Worm (Caenorhabditis elegans): ENCODE results near the gene F46C3.2.

Gene F46C3.2

DNA sequence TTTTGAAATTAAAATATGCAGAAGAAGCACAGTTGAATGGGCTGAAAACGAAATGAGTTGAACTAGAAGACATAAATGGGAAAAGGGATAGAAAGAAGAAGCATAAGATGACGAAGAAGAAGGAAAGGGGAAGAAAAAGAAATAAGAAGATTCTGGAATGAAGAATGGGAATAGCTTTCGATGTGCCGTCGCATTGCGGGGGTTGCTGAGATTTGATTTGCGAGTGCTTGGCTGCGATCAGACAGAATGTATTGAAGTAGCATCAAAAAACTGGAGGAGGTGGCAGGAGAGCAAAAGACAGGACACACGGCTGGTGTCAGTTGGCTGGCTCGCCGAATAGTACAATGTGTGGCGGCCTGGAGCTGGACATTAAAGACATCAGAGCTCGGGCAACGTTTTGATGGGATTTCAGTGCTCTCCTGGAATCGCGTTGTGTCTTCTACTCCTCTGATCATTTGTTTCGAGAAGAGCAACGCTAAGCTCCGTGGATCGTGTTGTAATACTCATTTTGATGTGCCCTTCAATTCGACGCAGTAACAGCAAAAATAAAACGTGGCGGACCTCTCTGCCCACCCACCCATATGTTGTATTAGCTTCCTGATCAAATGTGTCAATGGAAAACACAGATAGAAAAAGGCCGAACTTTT lies 39.3 kb downstream of the F46C3.2 start (continued):
- TF ChIP-seq lsy-2 (tag; optimal IDR thresholded peaks at IDR 0.05) = peak in 1 of 2 experiments; percentile 28
- no peak for TF ChIP-seq C04F5.9 (tag; optimal IDR thresholded peaks at IDR 0.05)
- TF ChIP-seq nhr-77 (tag; optimal IDR thresholded peaks at IDR 0.05) = no peak
- no peak for TF ChIP-seq zip-4 (GFP tag; optimal IDR thresholded peaks at IDR 0.05)
- no peak for TF ChIP-seq lin-39 (tag; optimal IDR thresholded peaks at IDR 0.05)
- peak; percentile 87 for TF ChIP-seq nhr-71 (tag; optimal IDR thresholded peaks at IDR 0.05)
- no peak for TF ChIP-seq unc-30 (tag; optimal IDR thresholded peaks at IDR 0.05)
- no peak for TF ChIP-seq Y116A8C.19 (tag; optimal IDR thresholded peaks at IDR 0.05; ENCODE audit: borderline replicate concordance)
- no peak for TF ChIP-seq nhr-28 (tag; optimal IDR thresholded peaks at IDR 0.05)
- no peak for TF ChIP-seq ceh-63 (GFP tag; optimal IDR thresholded peaks at IDR 0.05)
- no peak for TF ChIP-seq aha-1 (tag; optimal IDR thresholded peaks at IDR 0.05)
- TF ChIP-seq ceh-8 (GFP tag; optimal IDR thresholded peaks at IDR 0.05) = no peak
- TF ChIP-seq unc-86 (tag; optimal IDR thresholded peaks at IDR 0.05) = no peak
- no peak for TF ChIP-seq aly-2 (tag; optimal IDR thresholded peaks at IDR 0.05)
- TF ChIP-seq fkh-10 (GFP tag; optimal IDR thresholded peaks at IDR 0.05) = peak; percentile 70
- no peak for TF ChIP-seq ceh-90 (tag; optimal IDR thresholded peaks at IDR 0.05)
- no peak for TF ChIP-seq C16A3.4 (tag; optimal IDR thresholded peaks at IDR 0.05)
- TF ChIP-seq lin-13 (GFP tag; optimal IDR thresholded peaks at IDR 0.05) = no peak
- TF ChIP-seq ztf-4 (tag; optimal IDR thresholded peaks at IDR 0.05) = no peak
- TF ChIP-seq pqm-1 (tag; optimal IDR thresholded peaks at IDR 0.05) = no peak
- no peak for TF ChIP-seq unc-62 (GFP tag; optimal IDR thresholded peaks at IDR 0.05)
- peak; percentile 9 for TF ChIP-seq xbp-1 (tag; optimal IDR thresholded peaks at IDR 0.05)
- TF ChIP-seq pax-3 (tag; optimal IDR thresholded peaks at IDR 0.05) = no peak
- TF ChIP-seq egl-27 (tag; optimal IDR thresholded peaks at IDR 0.05) = no peak
- no peak for TF ChIP-seq dpl-1 (GFP tag; optimal IDR thresholded peaks at IDR 0.05)
- TF ChIP-seq lin-14 (GFP tag; optimal IDR thresholded peaks at IDR 0.05) = peak; percentile 85
- no peak for TF ChIP-seq vab-15 (tag; optimal IDR thresholded peaks at IDR 0.05)
- TF ChIP-seq lir-3 (tag; optimal IDR thresholded peaks at IDR 0.05; ENCODE audit: poor library complexity) = no peak
- TF ChIP-seq hlh-17 (GFP tag; optimal IDR thresholded peaks at IDR 0.05; ENCODE audit: borderline replicate concordance) = no peak
- TF ChIP-seq tbx-2 (tag; optimal IDR thresholded peaks at IDR 0.05) = peak; percentile 16
- no peak for TF ChIP-seq elt-3 (tag; optimal IDR thresholded peaks at IDR 0.05)
- no peak for TF ChIP-seq ces-1 (GFP tag; optimal IDR thresholded peaks at IDR 0.05)
- TF ChIP-seq sup-37 (GFP tag; optimal IDR thresholded peaks at IDR 0.05) = no peak
- no peak for TF ChIP-seq ztf-11 (tag; optimal IDR thresholded peaks at IDR 0.05)
- no peak for TF ChIP-seq snpc-4 (tag; optimal IDR thresholded peaks at IDR 0.05)
- peak; percentile 78 for TF ChIP-seq pag-3 (tag; optimal IDR thresholded peaks at IDR 0.05; ENCODE audit: borderline replicate concordance, insufficient read depth)
- TF ChIP-seq grh-1 (GFP tag; IDR thresholded peaks at IDR 0.05) = no peak
- no peak for TF ChIP-seq ets-5 (GFP tag; IDR thresholded peaks at IDR 0.05)
- no peak for TF ChIP-seq fos-1 (tag; optimal IDR thresholded peaks at IDR 0.05)
- TF ChIP-seq sptf-1 (tag; optimal IDR thresholded peaks at IDR 0.05) = no peak
- no peak for TF ChIP-seq lin-35 (GFP tag; optimal IDR thresholded peaks at IDR 0.05)
- TF ChIP-seq rnt-1 (tag; optimal IDR thresholded peaks at IDR 0.05) = peak; percentile 77
- no peak for TF ChIP-seq alr-1 (tag; optimal IDR thresholded peaks at IDR 0.05; ENCODE audit: borderline replicate concordance)
- no peak for TF ChIP-seq tlp-1 (tag; optimal IDR thresholded peaks at IDR 0.05)
- TF ChIP-seq nhr-19 (GFP tag; conservative IDR thresholded peaks at IDR 0.05) = peak; percentile 63
- no peak for TF ChIP-seq irx-1 (tag; optimal IDR thresholded peaks at IDR 0.05)
- no peak for TF ChIP-seq elt-2 (tag; optimal IDR thresholded peaks at IDR 0.05)
- no peak for TF ChIP-seq fkh-8 (tag; optimal IDR thresholded peaks at IDR 0.05)
- peak; percentile 25 for TF ChIP-seq swsn-7 (tag; optimal IDR thresholded peaks at IDR 0.05)
- no peak for TF ChIP-seq sox-4 (tag; optimal IDR thresholded peaks at IDR 0.05)
- no peak for TF ChIP-seq skn-1 (tag; optimal IDR thresholded peaks at IDR 0.05)
- TF ChIP-seq ceh-82 (tag; optimal IDR thresholded peaks at IDR 0.05) = no peak

Measured in whole organism, L1 larva.